ENCODE assay signal across 2 worm cellular contexts in the genomic region with DNA sequence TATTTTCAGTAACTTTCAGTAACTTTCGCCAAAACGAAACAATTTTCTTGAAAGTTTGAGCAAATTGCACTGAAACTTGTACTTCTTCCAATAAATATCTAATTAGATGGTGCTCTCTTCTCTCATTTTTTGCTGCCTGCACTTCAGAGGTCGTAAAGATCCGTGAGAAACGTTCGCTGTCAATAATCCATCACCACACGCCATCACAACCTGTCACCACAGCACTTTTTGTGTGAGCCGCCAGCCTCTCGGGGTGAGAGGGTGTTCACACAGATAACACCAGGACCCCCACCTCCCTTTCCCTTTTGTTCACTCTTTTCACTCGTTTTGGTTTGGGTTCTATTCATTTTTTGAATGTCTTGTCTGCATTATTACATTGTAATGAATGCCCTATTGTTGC.
TF ChIP-seq lines count a peak whose summit lies in the region.

No protein-coding gene starts in this region.

TF ChIP-seq in whole organism, late embryonic, 69 proteins besides CTCF, POLR2A, EP300 and RAD21:
- TF ChIP-seq fkh-6 (tag; optimal IDR thresholded peaks at IDR 0.05; lab: Kevin White, UChicago) = no peak
- peak; percentile 96 for TF ChIP-seq unc-55 (GFP tag; optimal IDR thresholded peaks at IDR 0.05; lab: Kevin White, UChicago)

TF ChIP-seq in whole organism, mixed stage, embryonic, 35 proteins besides CTCF, POLR2A, EP300 and RAD21:
- peak; percentile 92 for TF ChIP-seq unc-62 (GFP tag; optimal IDR thresholded peaks at IDR 0.05; lab: Kevin White, UChicago)
- TF ChIP-seq pha-4 (tag; optimal IDR thresholded peaks at IDR 0.05; lab: Kevin White, UChicago) = no peak
- TF ChIP-seq mls-2 (tag; optimal IDR thresholded peaks at IDR 0.05; lab: Kevin White, UChicago) = no peak
- TF ChIP-seq ham-2 (GFP tag; optimal IDR thresholded peaks at IDR 0.05; lab: Kevin White, UChicago) = no peak
- peak; percentile 48 for TF ChIP-seq nhr-2 (tag; optimal IDR thresholded peaks at IDR 0.05; lab: Kevin White, UChicago)
- TF ChIP-seq elt-1 (tag; optimal IDR thresholded peaks at IDR 0.05; lab: Kevin White, UChicago; ENCODE audit: borderline replicate concordance, insufficient read depth) = no peak
- no peak for TF ChIP-seq ztf-11 (tag; optimal IDR thresholded peaks at IDR 0.05; lab: Kevin White, UChicago)
- no peak for TF ChIP-seq lin-13 (tag; optimal IDR thresholded peaks at IDR 0.05; lab: Kevin White, UChicago)
- TF ChIP-seq snpc-4 (tag; optimal IDR thresholded peaks at IDR 0.05; lab: Kevin White, UChicago) = no peak
